Fruit fly (Drosophila melanogaster): Measurements from ENCODE around the gene CG8136.

The CG8136 gene

DNA sequence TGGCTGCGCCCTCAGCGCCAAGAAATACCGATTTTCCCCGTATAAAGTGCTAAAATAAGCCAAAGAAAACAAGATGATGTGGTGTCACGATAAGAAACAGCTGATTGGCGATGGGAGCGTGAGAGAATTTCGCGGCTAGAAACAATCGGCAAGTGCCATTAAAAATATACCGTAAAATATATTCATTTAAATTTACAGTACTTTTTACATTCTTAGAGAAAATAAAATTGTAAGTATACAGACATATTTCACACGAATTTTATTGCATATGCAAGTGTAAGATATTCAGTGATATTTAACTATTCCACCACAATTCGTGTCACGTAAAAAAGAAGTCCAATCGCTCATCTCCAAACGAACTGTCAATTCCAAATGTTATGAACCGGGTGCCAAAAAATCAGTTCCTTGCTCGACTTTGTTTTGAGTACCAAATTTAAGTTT is 44.6 kb upstream of the CG8136 start, which contains the start of the genes Unc50, CG11755 and CG8043 (continued):
- TF ChIP-seq CG6276 (GFP tag; optimal IDR thresholded peaks at IDR 0.05) (no peak), Sox15 (GFP tag; optimal IDR thresholded peaks at IDR 0.05) (peak; percentile 62), Sox14 (GFP tag; optimal IDR thresholded peaks at IDR 0.05) (peak; percentile 83), dac (GFP tag; optimal IDR thresholded peaks at IDR 0.05) (peak; percentile 40), pdm3 (GFP tag; optimal IDR thresholded peaks at IDR 0.05) (peak; percentile 77), Hr38 (GFP tag; optimal IDR thresholded peaks at IDR 0.05) (no peak), CG8632 (GFP tag; optimal IDR thresholded peaks at IDR 0.05) (peak; percentile 44), CG1621 (tag; optimal IDR thresholded peaks at IDR 0.05) (no peak)

DNA sequence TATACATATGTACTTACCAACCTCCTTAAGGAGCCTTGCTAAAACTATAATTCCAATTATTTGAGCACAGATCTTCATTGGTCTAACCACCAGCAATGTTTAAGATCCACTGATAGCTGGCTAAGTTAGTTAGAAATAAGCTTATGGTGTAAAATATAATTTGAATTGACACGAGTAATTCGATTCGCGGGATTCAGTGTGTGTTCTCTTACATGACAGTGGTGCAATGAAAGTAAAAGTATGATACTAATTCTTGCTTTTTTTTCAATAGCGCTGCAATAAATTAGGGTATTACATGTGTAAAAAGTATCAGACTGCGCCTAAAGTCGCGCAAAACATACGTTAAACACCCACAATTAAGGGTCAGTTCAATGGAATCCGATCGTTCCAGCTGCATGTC is 41.2 kb upstream of the CG8136 start, which contains the start of gene CG33325:
Gene CG33325 (minus strand): TSS at position 101 of the 400 bp plus-strand sequence.
- no peak for TF ChIP-seq CG6163 (GFP tag; IDR thresholded peaks at IDR 0.05)
- no peak for TF ChIP-seq Eip75B (GFP tag; optimal IDR thresholded peaks at IDR 0.05)
- no peak for TF ChIP-seq CG1621 (tag; optimal IDR thresholded peaks at IDR 0.05)
- TF ChIP-seq Hr4 (GFP tag; optimal IDR thresholded peaks at IDR 0.05) = no peak
- no peak for TF ChIP-seq CG6808 (GFP tag; optimal IDR thresholded peaks at IDR 0.05)
- TF ChIP-seq dsx (GFP tag; optimal IDR thresholded peaks at IDR 0.05; ENCODE audit: poor library complexity, severe bottlenecking) = no peak
- no peak for TF ChIP-seq CG11762 (GFP tag; optimal IDR thresholded peaks at IDR 0.05; ENCODE audit: insufficient read depth)
- no peak for TF ChIP-seq fd85E (GFP tag; optimal IDR thresholded peaks at IDR 0.05)
- TF ChIP-seq CG10669 (GFP tag; optimal IDR thresholded peaks at IDR 0.05) = no peak
- TF ChIP-seq CG11294 (GFP tag; IDR thresholded peaks at IDR 0.05) = no peak
- TF ChIP-seq OdsH (GFP tag; optimal IDR thresholded peaks at IDR 0.05) = no peak
- TF ChIP-seq Blimp-1 (GFP tag; optimal IDR thresholded peaks at IDR 0.05) = no peak
- no peak for TF ChIP-seq Ets21C (GFP tag; optimal IDR thresholded peaks at IDR 0.05)

DNA sequence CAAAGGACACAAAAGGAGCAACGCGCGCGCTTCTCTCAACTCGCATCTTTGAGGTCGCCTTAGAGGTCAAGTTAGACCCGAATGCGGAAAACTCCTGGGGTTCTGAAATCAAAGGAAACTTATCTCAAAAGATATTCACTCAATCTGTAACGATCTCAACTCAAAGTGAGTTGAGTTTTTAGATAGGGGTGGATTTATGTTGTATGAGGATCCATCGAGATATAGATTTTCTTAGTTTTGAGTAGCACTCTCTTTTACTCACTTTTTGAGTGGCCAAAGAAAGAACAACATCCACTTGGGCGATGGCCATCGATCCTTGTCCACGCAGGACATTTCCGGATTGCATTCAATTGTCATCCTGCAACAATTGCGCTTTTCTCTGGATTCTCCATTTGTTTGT is 40.6 kb upstream of the CG8136 start:
- TF ChIP-seq CG3919 (GFP tag; optimal IDR thresholded peaks at IDR 0.05) (no peak), CG6163 (GFP tag; IDR thresholded peaks at IDR 0.05) (no peak), CG34406 (GFP tag; optimal IDR thresholded peaks at IDR 0.05) (no peak), CG6276 (GFP tag; optimal IDR thresholded peaks at IDR 0.05) (no peak), Hr39 (GFP tag; optimal IDR thresholded peaks at IDR 0.05) (no peak), Blimp-1 (GFP tag; optimal IDR thresholded peaks at IDR 0.05) (no peak), Eip75B (GFP tag; optimal IDR thresholded peaks at IDR 0.05) (no peak), CG10631 (GFP tag; optimal IDR thresholded peaks at IDR 0.05) (no peak), achi (GFP tag; optimal IDR thresholded peaks at IDR 0.05) (no peak), CG11294 (GFP tag; IDR thresholded peaks at IDR 0.05) (no peak), CG1621 (tag; optimal IDR thresholded peaks at IDR 0.05) (no peak), fd59A (GFP tag; optimal IDR thresholded peaks at IDR 0.05) (no peak)

DNA sequence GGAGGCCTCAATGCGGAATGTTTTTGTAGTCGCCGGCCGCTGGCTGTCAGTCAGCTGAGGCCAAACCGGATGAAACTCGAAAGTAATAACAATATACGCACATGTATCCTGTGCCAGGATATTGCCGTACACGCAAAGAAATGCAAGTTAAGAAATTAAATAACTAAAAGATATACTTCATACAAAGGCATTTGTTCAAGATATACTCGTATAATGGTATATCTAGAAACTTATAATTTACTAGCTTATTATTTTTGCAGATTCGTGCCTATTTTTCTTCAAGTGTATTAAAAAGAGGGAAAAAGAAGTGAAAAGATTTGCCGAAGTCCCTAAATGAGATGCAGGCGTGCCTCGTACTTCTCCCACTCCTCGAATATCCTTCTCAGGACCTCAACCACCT is 37.9 kb upstream of the CG8136 start:
- TF ChIP-seq Hr38 (GFP tag; optimal IDR thresholded peaks at IDR 0.05) (no peak), fkh (GFP tag; optimal IDR thresholded peaks at IDR 0.05) (no peak), Hr4 (GFP tag; optimal IDR thresholded peaks at IDR 0.05) (no peak), Met (GFP tag; optimal IDR thresholded peaks at IDR 0.05) (no peak), dac (GFP tag; optimal IDR thresholded peaks at IDR 0.05) (no peak), CG8319 (GFP tag; optimal IDR thresholded peaks at IDR 0.05) (no peak), esn (GFP tag; optimal IDR thresholded peaks at IDR 0.05) (no peak), CG15336 (GFP tag; IDR thresholded peaks at IDR 0.05) (no peak), CG4318 (GFP tag; optimal IDR thresholded peaks at IDR 0.05) (no peak), cyc (GFP tag; optimal IDR thresholded peaks at IDR 0.05) (no peak), Smox (GFP tag; optimal IDR thresholded peaks at IDR 0.05) (no peak)
